Worm (Caenorhabditis elegans) whole organism, L4 larva: Measurements from ENCODE around the gene M01H9.5.
A peak's percentile ranks its signal among the peaks of the same experiment; 100 is the strongest.

ENCODE experiments used
- D1046.2 ChIP-seq: fragments of 200-800 bp; sonication (Bioruptor generic); IDR thresholded peaks from 2 replicates; pipeline ENCODE4 v1.3.6; 2022; ENCODE audit warnings: missing genetic modification characterization, missing compliant biosample characterization
- F10B5.3 ChIP-seq: sonication (generic microtip); optimal IDR thresholded peaks from 2 replicates; lab custom pipeline; 2016; ENCODE audit warnings: mild to moderate bottlenecking, missing genetic modification characterization, missing compliant biosample characterization
- F44E2.7 ChIP-seq: fragments of 200-800 bp; sonication (Bioruptor generic); IDR thresholded peaks from 2 replicates; pipeline ENCODE4 v2.1.2; 2022; ENCODE audit warnings: missing genetic modification characterization, missing compliant biosample characterization
- R02D3.7 ChIP-seq: fragments of 150-350 bp; sonication (generic microtip); optimal IDR thresholded peaks from 3 replicates; lab custom pipeline; 2014; ENCODE audit warnings: missing biosample characterization, missing genetic modification characterization
- T20F7.1 ChIP-seq: fragments of 200-800 bp; sonication (Bioruptor generic); optimal IDR thresholded peaks from 2 replicates; lab custom pipeline; 2018; ENCODE audit warnings: mild to moderate bottlenecking, missing genetic modification characterization, missing compliant biosample characterization
- T26A8.4 ChIP-seq: fragments of 200-800 bp; sonication (Bioruptor generic); IDR thresholded peaks from 2 replicates; pipeline ENCODE4 v1.3.6; 2022; ENCODE audit warnings: missing genetic modification characterization, missing compliant biosample characterization
- Y105C5A.15 ChIP-seq: fragments of 200-800 bp; sonication (Bioruptor generic); IDR thresholded peaks from 2 replicates; pipeline ENCODE4 v1.3.6; 2022; ENCODE audit warnings: missing genetic modification characterization, missing compliant biosample characterization
- Y75B8A.6 ChIP-seq: fragments of 200-800 bp; sonication (Bioruptor generic); IDR thresholded peaks from 2 replicates; pipeline ENCODE4 v1.3.6; 2022; ENCODE audit warnings: missing genetic modification reagents, missing genetic modification characterization, missing compliant biosample characterization
- aha-1 ChIP-seq: fragments of 150-350 bp; peaks from one replicate; lab custom pipeline; 2014; ENCODE audit warnings: missing biosample characterization, missing genetic modification characterization
- ama-1 ChIP-seq: fragments of 150-350 bp; optimal IDR thresholded peaks from 2 replicates; lab custom pipeline; 2014; ENCODE audit warnings: inconsistent platforms, mixed read lengths
- attf-4 ChIP-seq: sonication (generic microtip); optimal IDR thresholded peaks from 3 replicates; lab custom pipeline; 2017; ENCODE audit warnings: missing biosample characterization, missing genetic modification characterization
- ceh-28 ChIP-seq: fragments of 150-350 bp; optimal IDR thresholded peaks from 2 replicates; lab custom pipeline; 2014; ENCODE audit warnings: missing biosample characterization, missing genetic modification reagents, missing genetic modification characterization
- ceh-32 ChIP-seq: sonication (generic microtip); optimal IDR thresholded peaks from 2 replicates; lab custom pipeline; 2016; ENCODE audit warnings: mild to moderate bottlenecking, missing genetic modification characterization, missing compliant biosample characterization; ENCODE audit not compliant: poor library complexity
- ceh-62 ChIP-seq: sonication (generic microtip); optimal IDR thresholded peaks from 2 replicates; lab custom pipeline; 2017; ENCODE audit warnings: missing biosample characterization, missing genetic modification characterization
- dmd-8 ChIP-seq: fragments of 200-800 bp; sonication (Bioruptor generic); IDR thresholded peaks from 2 replicates; pipeline ENCODE4 v1.3.6; 2022; ENCODE audit warnings: missing genetic modification characterization, missing compliant biosample characterization
- dpl-1 ChIP-seq: fragments of 150-350 bp; optimal IDR thresholded peaks from 2 replicates; lab custom pipeline; 2014; ENCODE audit warnings: missing biosample characterization, missing genetic modification reagents, missing genetic modification characterization
- fkh-10 ChIP-seq: fragments of 150-350 bp; optimal IDR thresholded peaks from 2 replicates; lab custom pipeline; 2014; ENCODE audit warnings: missing biosample characterization, missing genetic modification reagents, missing genetic modification characterization
- hif-1 ChIP-seq, 2 experiments: sonication (generic microtip); optimal IDR thresholded peaks; 2 replicates each; lab custom pipeline; 2016 to 2017; ENCODE audit warnings: missing compliant biosample characterization in 2 of 2, missing genetic modification characterization in 2 of 2, missing genetic modification reagents in 2 of 2, missing genotype in 2 of 2, mild to moderate bottlenecking in 1 of 2
- hlh-11 ChIP-seq: fragments of 200-800 bp; sonication (Bioruptor generic); optimal IDR thresholded peaks from 2 replicates; lab custom pipeline; 2018; ENCODE audit warnings: mild to moderate bottlenecking, missing genetic modification characterization, missing compliant biosample characterization
- hlh-30 ChIP-seq: sonication (generic microtip); optimal IDR thresholded peaks from 2 replicates; lab custom pipeline; 2017; ENCODE audit warnings: antibody characterized with exemption, mild to moderate bottlenecking, missing genetic modification characterization, missing compliant biosample characterization; ENCODE audit not compliant: insufficient read depth
- jun-1 ChIP-seq: fragments of 150-350 bp; optimal IDR thresholded peaks from 2 replicates; lab custom pipeline; 2014; ENCODE audit warnings: missing biosample characterization, missing genetic modification reagents, missing genetic modification characterization
- lim-7 ChIP-seq: fragments of 200-800 bp; sonication (Bioruptor generic); IDR thresholded peaks from 2 replicates; pipeline ENCODE4 v1.3.6; 2022; ENCODE audit warnings: missing genetic modification characterization, missing compliant biosample characterization
- lir-3 ChIP-seq: sonication (generic microtip); optimal IDR thresholded peaks from 2 replicates; lab custom pipeline; 2016; ENCODE audit warnings: mild to moderate bottlenecking, missing genetic modification characterization, missing compliant biosample characterization
- lsy-2 ChIP-seq, 2 experiments: fragments of 150-350 bp in 1 of 2; sonication (generic microtip) in 1 of 2; optimal IDR thresholded peaks; 2 replicates each; lab custom pipeline; 2014 to 2017; ENCODE audit warnings: missing biosample characterization in 2 of 2, missing genetic modification characterization in 2 of 2
- madf-5 ChIP-seq, 2 experiments: fragments of 200-800 bp; sonication (Bioruptor generic); IDR thresholded peaks; 2 replicates each; pipeline ENCODE4 v1.3.6; 2022; ENCODE audit warnings: missing compliant biosample characterization in 2 of 2, missing genetic modification characterization in 2 of 2
- madf-9 ChIP-seq: fragments of 200-800 bp; sonication (Bioruptor generic); conservative IDR thresholded peaks from 2 replicates; pipeline ENCODE4 v1.3.6; 2022; ENCODE audit warnings: missing genetic modification reagents, missing genetic modification characterization, missing compliant biosample characterization
- mdt-29 ChIP-seq: fragments of 200-800 bp; sonication (Bioruptor generic); IDR thresholded peaks from 2 replicates; pipeline ENCODE4 v1.3.6; 2022; ENCODE audit warnings: missing genetic modification reagents, missing genetic modification characterization, missing compliant biosample characterization
- nhr-10 ChIP-seq: fragments of 150-350 bp; optimal IDR thresholded peaks from 2 replicates; lab custom pipeline; 2014; ENCODE audit warnings: missing biosample characterization, missing genetic modification characterization
- nhr-102 ChIP-seq: sonication (generic microtip); optimal IDR thresholded peaks from 2 replicates; lab custom pipeline; 2016; ENCODE audit warnings: mild to moderate bottlenecking, missing genetic modification characterization, moderate library complexity, missing compliant biosample characterization
- nhr-237 ChIP-seq: sonication (generic microtip); optimal IDR thresholded peaks from 2 replicates; lab custom pipeline; 2017; ENCODE audit warnings: missing biosample characterization, missing genetic modification characterization
- nhr-25 ChIP-seq: sonication (generic microtip); optimal IDR thresholded peaks from 2 replicates; lab custom pipeline; 2017; ENCODE audit warnings: missing genetic modification characterization, mild to moderate bottlenecking, missing compliant biosample characterization, antibody characterized with exemption, moderate library complexity, borderline replicate concordance; ENCODE audit not compliant: insufficient read depth
- nhr-28 ChIP-seq: fragments of 150-350 bp; optimal IDR thresholded peaks from 2 replicates; lab custom pipeline; 2014; ENCODE audit warnings: missing biosample characterization, missing genetic modification characterization
- nhr-42 ChIP-seq: fragments of 200-800 bp; sonication (Bioruptor generic); IDR thresholded peaks from 2 replicates; pipeline ENCODE4 v1.3.6; 2022; ENCODE audit warnings: missing genetic modification characterization, missing compliant biosample characterization
- nhr-6 ChIP-seq: fragments of 150-350 bp; optimal IDR thresholded peaks from 2 replicates; lab custom pipeline; 2014; ENCODE audit warnings: missing biosample characterization, missing genetic modification characterization
- php-3 ChIP-seq: fragments of 200-800 bp; sonication (Bioruptor generic); IDR thresholded peaks from 2 replicates; pipeline ENCODE4 v1.3.6; 2022; ENCODE audit warnings: missing genetic modification reagents, missing genetic modification characterization, missing compliant biosample characterization
- pqm-1 ChIP-seq: sonication (generic microtip); optimal IDR thresholded peaks from 2 replicates; lab custom pipeline; 2017; ENCODE audit warnings: missing biosample characterization, missing genetic modification characterization
- rbr-2 ChIP-seq: sonication (generic microtip); optimal IDR thresholded peaks from 2 replicates; lab custom pipeline; 2016; ENCODE audit warnings: missing genotype, missing genetic modification characterization, missing compliant biosample characterization
- saeg-2 ChIP-seq: fragments of 200-800 bp; sonication (Bioruptor generic); IDR thresholded peaks from 2 replicates; pipeline ENCODE4 v1.3.6; 2022; ENCODE audit warnings: missing genetic modification reagents, missing genetic modification characterization, missing compliant biosample characterization
- sdz-12 ChIP-seq: fragments of 200-800 bp; sonication (Bioruptor generic); optimal IDR thresholded peaks from 2 replicates; lab custom pipeline; 2018; ENCODE audit warnings: mild to moderate bottlenecking, missing genetic modification characterization, missing compliant biosample characterization
- snpc-1.2 ChIP-seq: fragments of 200-800 bp; sonication (Bioruptor generic); IDR thresholded peaks from 2 replicates; pipeline ENCODE4 v1.3.6; 2022; ENCODE audit warnings: missing genetic modification reagents, missing genetic modification characterization, missing compliant biosample characterization
- snpc-4 ChIP-seq: fragments of 150-350 bp; optimal IDR thresholded peaks from 2 replicates; lab custom pipeline; 2014; ENCODE audit warnings: missing biosample characterization, missing genetic modification characterization
- unc-39 ChIP-seq: sonication (generic microtip); optimal IDR thresholded peaks from 2 replicates; lab custom pipeline; 2017; ENCODE audit warnings: missing biosample characterization, missing genetic modification characterization
- vab-7 ChIP-seq: fragments of 200-800 bp; sonication (Bioruptor generic); IDR thresholded peaks from 2 replicates; pipeline ENCODE4 v1.3.6; 2022; ENCODE audit warnings: missing genetic modification reagents, missing genetic modification characterization, missing compliant biosample characterization
- zfp-3 ChIP-seq: fragments of 200-800 bp; sonication (Bioruptor generic); conservative IDR thresholded peaks from 2 replicates; pipeline ENCODE4 v1.3.6; 2022; ENCODE audit warnings: missing genetic modification reagents, missing genetic modification characterization, missing compliant biosample characterization
- zip-11 ChIP-seq: fragments of 200-800 bp; sonication (Bioruptor generic); IDR thresholded peaks from 2 replicates; pipeline ENCODE4 v1.3.6; 2022; ENCODE audit warnings: missing genetic modification characterization, missing compliant biosample characterization
- ztf-7 ChIP-seq: fragments of 150-350 bp; optimal IDR thresholded peaks from 2 replicates; lab custom pipeline; 2014; ENCODE audit warnings: missing biosample characterization, missing genetic modification characterization

M01H9.5 gene

DNA sequence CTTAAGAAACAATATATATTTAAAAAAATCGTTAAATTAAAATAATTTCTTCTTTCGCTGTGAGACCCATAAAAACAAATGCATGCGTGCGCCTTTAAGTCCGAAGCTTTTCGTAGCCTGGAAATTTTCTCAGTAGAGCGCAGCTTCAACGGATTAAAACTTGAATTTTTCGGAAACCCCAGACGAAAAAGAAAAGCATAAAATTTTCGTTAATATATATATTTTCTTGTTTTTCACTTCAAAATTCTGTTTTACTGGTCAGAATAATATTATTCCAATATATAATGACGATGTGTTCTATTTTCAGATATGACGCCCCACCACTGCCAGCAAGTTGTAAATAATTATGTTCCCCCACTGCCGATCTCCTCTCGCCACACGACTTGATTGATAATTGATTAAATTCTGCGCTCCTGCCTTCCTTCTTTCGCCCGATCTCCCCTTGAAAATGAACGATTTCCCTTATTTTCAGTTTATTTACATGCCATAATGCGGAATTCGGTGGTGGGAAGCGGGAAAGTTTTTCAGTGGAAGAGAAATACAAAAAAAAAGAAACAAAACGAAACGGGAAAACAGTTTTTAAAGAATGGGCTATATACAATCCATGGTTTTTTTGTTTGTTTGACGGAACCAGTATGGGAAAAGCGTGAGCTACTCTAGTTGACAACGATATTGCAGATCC lies 2.9 kb downstream of the M01H9.5 start (continued):
- TF ChIP-seq hlh-30 (tag; lab: Kevin White, UChicago) (peak; percentile 11), Y105C5A.15 (0 out of 2 replicates have a peak, but pooled peaks have one; percentile 40), D1046.2 (no peak), hlh-11 (tag; lab: Kevin White, UChicago) (peak; percentile 49)

DNA sequence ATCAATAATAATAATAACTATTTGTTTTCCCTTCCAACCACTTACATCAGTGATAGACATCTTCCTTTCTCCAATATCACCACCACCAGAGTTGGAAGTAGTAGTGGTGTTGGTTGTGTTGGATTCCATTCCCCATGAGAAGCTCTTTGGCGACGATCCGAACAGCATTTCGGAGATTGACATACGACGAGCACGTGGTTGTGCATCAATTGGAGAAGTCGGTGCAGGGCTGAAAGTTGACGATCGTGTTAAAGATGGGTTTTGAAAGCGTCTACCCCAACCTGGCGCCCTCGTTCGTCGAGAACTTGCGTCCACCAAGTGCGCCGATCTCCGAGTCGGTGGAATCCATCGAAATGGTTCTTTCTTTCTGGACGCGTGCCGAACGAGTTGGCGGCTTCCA lies 3.8 kb downstream of the M01H9.5 start:
- peak; percentile 73 for TF ChIP-seq aha-1
- no peak for TF ChIP-seq lir-3
- peak; percentile 41 for TF ChIP-seq ama-1
- TF ChIP-seq Y75B8A.6 (GFP tag; lab: Robert Waterston, UW), result 0 out of 2 replicates have a peak, but pooled peaks have one; percentile 35
- no peak for TF ChIP-seq lim-7 (GFP tag; lab: Robert Waterston, UW)
- TF ChIP-seq nhr-6 (tag; lab: Kevin White, UChicago), result no peak

ce11 chrIV:4469770-4470709 lies 4.8 kb downstream of the M01H9.5 start:
- TF ChIP-seq F44E2.7 (GFP tag; lab: Robert Waterston, UW) (no peak), pqm-1 (tag; lab: Kevin White, UChicago) (no peak), saeg-2 (GFP tag; lab: Robert Waterston, UW) (no peak), attf-4 (tag; lab: Kevin White, UChicago) (no peak), snpc-1.2 (GFP tag; lab: Robert Waterston, UW) (no peak), mdt-29 (GFP tag; lab: Robert Waterston, UW) (no peak; the same call in 1 of the 2 replicates), nhr-10 (tag; lab: Kevin White, UChicago) (no peak), hif-1 (tag; optimal IDR thresholded peaks at IDR 0.05; lab: Kevin White, UChicago) (peak; percentile 1 to 71), rbr-2 (tag; lab: Kevin White, UChicago) (peak; percentile 79), F10B5.3 (tag; lab: Kevin White, UChicago) (no peak), R02D3.7 (no peak), T20F7.1 (GFP tag; lab: Kevin White, UChicago) (no peak), php-3 (GFP tag; lab: Robert Waterston, UW) (peak; percentile 45), madf-9 (GFP tag; lab: Robert Waterston, UW) (0 out of 2 replicates have a peak, but pooled peaks have one; percentile 19), nhr-237 (tag; lab: Kevin White, UChicago) (no peak), T26A8.4 (GFP tag; lab: Robert Waterston, UW) (peak; percentile 58; the same call in 1 of the 2 replicates), jun-1 (tag; lab: Kevin White, UChicago) (no peak), ceh-62 (tag; lab: Kevin White, UChicago) (no peak), lsy-2 (tag; optimal IDR thresholded peaks at IDR 0.05; lab: Kevin White, UChicago) (peak; percentile 60 to 67), unc-39 (tag; lab: Kevin White, UChicago) (no peak), ceh-32 (tag; lab: Kevin White, UChicago) (no peak), madf-5 (GFP tag; IDR thresholded peaks at IDR 0.05; lab: Robert Waterston, UW) (0 out of 4 replicates have a peak, but pooled peaks of 1 of the 2 experiments have one; percentile 35), vab-7 (no peak), snpc-4 (tag; lab: Kevin White, UChicago) (no peak), zfp-3 (GFP tag; lab: Robert Waterston, UW) (peak; percentile 65), zip-11 (GFP tag; lab: Robert Waterston, UW) (no peak), nhr-42 (GFP tag; lab: Robert Waterston, UW) (0 out of 2 replicates have a peak, but pooled peaks have one; percentile 14), dpl-1 (peak; percentile 25), nhr-28 (tag; lab: Kevin White, UChicago) (peak; percentile 13), ceh-28 (no peak), fkh-10 (GFP tag; lab: Kevin White, UChicago) (peak; percentile 83), ztf-7 (tag; lab: Kevin White, UChicago) (no peak), nhr-25 (tag; lab: Kevin White, UChicago) (peak; percentile 71), dmd-8 (no peak), sdz-12 (GFP tag; lab: Kevin White, UChicago) (no peak), nhr-102 (tag; lab: Kevin White, UChicago) (peak; percentile 51)
